Worm (Caenorhabditis elegans) whole organism, midembryonic: ENCODE data around the gene T20G5.13.
"Not testable (repeated sequence)": the region's sequence is repeated elsewhere in the genome, so short reads cannot be mapped to it uniquely, and the experiment has no call there.

Experiments used
- T22C8.4 ChIP-seq: fragments of 200-800 bp; sonication (Bioruptor generic); IDR thresholded peaks from 2 replicates; pipeline ENCODE4 v1.3.6; 2022; ENCODE audit warnings: missing genetic modification characterization, missing compliant biosample characterization
- cog-1 ChIP-seq: sonication (generic microtip); optimal IDR thresholded peaks from 2 replicates; lab custom pipeline; 2016; ENCODE audit warnings: missing genetic modification characterization, missing compliant biosample characterization
- flt-1 ChIP-seq: fragments of 200-800 bp; sonication (Bioruptor generic); IDR thresholded peaks from 2 replicates; pipeline ENCODE4 v1.3.6; 2022; ENCODE audit warnings: missing genetic modification characterization, missing compliant biosample characterization
- klf-2 ChIP-seq: fragments of 200-800 bp; sonication (Bioruptor generic); conservative IDR thresholded peaks from 2 replicates; pipeline ENCODE4 v1.3.6; 2022; ENCODE audit warnings: missing genetic modification reagents, missing genetic modification characterization, missing compliant biosample characterization
- med-1 ChIP-seq: sonication (generic microtip); optimal IDR thresholded peaks from 2 replicates; lab custom pipeline; 2017; ENCODE audit warnings: missing genetic modification characterization, mild to moderate bottlenecking, missing compliant biosample characterization, antibody characterized with exemption, missing genetic modification reagents; ENCODE audit not compliant: insufficient read depth
- ref-1 ChIP-seq: fragments of 200-800 bp; sonication (Bioruptor generic); conservative IDR thresholded peaks from 2 replicates; pipeline ENCODE4 v1.3.6; 2022; ENCODE audit warnings: missing genetic modification reagents, missing genetic modification characterization, missing compliant biosample characterization
- tab-1 ChIP-seq: fragments of 200-800 bp; sonication (Bioruptor generic); IDR thresholded peaks from 2 replicates; pipeline ENCODE4 v1.3.6; 2022; ENCODE audit warnings: missing genetic modification characterization, missing compliant biosample characterization
- ztf-23 ChIP-seq: fragments of 200-800 bp; sonication (Bioruptor generic); IDR thresholded peaks from 2 replicates; pipeline ENCODE4 v1.3.6; 2022; ENCODE audit warnings: missing genetic modification reagents, missing genetic modification characterization, missing compliant biosample characterization
- ztf-29 ChIP-seq: fragments of 200-800 bp; sonication (Bioruptor generic); IDR thresholded peaks from 2 replicates; pipeline ENCODE4 v1.3.6; 2022; ENCODE audit warnings: missing genetic modification reagents, missing genetic modification characterization, missing compliant biosample characterization

T20G5.13 gene

DNA sequence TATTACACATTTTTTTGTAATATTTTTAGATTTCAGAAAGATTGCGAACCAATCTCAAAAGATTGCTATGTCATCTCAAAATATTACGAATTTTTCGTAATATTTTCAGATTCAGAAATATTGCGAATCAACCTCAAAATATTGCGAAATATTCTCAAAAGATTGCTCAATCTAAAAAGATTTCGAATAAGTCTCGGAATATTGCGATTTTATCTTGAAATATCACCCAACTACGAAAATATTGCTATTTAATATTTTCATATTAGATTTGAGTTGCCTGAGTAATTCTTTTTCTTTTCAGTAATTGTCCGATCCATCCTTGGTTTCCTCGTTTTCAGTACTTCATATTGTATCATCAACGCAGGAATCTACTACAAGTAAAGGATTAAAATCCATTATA, 20.7 kb upstream of the T20G5.13 start, which contains the start of gene Y70G10A.4:
Gene Y70G10A.4, plus strand, starts transcription at position 301 of the 400 bp plus-strand sequence.
- not testable (repeated sequence) for TF ChIP-seq ztf-29, T22C8.4, klf-2 (GFP tag; lab: Robert Waterston, UW)

DNA sequence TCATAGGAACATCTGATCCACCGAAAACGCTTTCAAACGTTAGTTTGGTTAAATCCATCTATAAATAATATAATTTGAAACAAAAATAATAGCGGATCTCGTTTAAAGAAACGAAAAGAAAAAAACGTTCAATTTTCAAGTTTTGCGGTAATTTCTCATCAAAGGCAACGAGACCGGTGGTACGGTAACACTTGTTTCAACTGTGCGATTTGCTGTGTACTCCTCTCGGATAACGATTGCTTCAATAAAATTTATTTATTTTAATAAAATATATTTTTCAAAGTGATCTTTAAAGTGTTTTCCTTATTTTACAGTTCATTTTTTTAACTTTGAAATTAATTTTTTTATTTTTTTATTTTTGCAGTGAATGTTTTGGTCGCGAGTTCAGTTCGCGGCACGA, 17.5 kb upstream of the T20G5.13 start, which contains the start of the genes rde-4 and cox-14:
Gene rde-4, minus strand, starts transcription at position 60 of the 400 bp plus-strand sequence.
Gene cox-14, plus strand, starts transcription at position 356 of the 400 bp plus-strand sequence.
- TF ChIP-seq ztf-23 (GFP tag; lab: Robert Waterston, UW) = no peak
- TF ChIP-seq klf-2 (GFP tag; lab: Robert Waterston, UW) = no peak
- TF ChIP-seq T22C8.4 (GFP tag; lab: Robert Waterston, UW) = no peak
- no peak for TF ChIP-seq cog-1
- TF ChIP-seq ref-1 = no peak
- no peak for TF ChIP-seq flt-1 (GFP tag; lab: Robert Waterston, UW)
- TF ChIP-seq med-1 (GFP tag; lab: Kevin White, UChicago) = no peak
- no peak for TF ChIP-seq ztf-29 (GFP tag; lab: Robert Waterston, UW)
- no peak for TF ChIP-seq tab-1

DNA sequence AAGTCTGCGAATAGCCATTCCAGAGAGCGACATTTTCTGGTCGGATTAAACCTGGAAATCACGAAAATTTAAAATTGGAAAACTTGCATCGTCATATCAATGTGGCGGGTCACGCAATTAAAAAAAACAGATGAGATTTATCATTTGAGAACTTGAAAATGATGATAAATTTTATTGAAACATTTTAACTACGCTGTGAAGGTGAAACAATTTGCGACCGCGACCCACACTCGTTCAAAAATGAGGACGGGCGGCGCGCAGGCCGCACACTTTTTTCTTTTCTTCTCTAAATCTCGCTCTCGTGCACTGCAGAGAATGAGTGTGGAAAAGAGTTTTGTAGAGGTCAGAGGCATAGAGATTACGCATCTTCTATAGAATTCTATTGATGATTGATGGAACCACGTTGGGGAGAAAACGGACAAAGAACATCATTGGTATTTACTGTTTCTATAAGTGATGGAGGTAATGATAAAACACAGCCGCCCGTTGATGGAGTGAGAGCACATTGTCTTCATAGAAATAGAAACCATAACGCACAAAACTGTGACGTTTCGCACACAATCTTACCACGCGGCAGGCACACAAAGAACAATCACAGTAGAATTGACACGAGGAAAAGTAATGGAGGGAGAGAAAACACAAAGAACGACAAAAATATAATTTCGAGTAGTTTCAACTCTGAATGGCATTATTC, 15.6 kb upstream of the T20G5.13 start, which contains the start of gene cts-1:
Gene cts-1, minus strand, starts transcription at position 51 of the 694 bp plus-strand sequence.
- no peak for TF ChIP-seq ztf-29 (GFP tag; lab: Robert Waterston, UW)
- no peak for TF ChIP-seq ztf-23 (GFP tag; lab: Robert Waterston, UW)
- TF ChIP-seq klf-2 (GFP tag; lab: Robert Waterston, UW) = no peak
- TF ChIP-seq med-1 (GFP tag; lab: Kevin White, UChicago) = no peak
- TF ChIP-seq cog-1 = peak; percentile 19
- no peak for TF ChIP-seq flt-1 (GFP tag; lab: Robert Waterston, UW)

DNA sequence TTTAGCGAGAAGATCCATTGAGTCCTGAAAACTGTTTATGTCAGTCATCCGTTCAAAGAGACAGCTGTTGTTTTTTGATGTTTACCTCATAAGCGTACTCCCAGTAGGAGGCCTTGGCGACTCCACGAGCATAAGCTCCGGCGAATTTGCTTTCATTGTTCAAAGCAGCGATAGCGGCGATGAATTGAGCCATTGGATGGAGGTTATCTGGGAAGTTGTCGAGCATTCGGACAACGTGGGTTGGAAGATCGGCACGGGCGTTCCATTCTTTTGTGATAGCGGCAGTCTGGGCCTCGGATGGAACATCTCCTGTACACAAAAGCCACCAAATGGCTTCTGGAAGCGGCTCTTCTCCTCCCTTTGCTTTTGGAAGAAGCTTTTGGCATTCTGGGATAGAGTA, 14.7 kb upstream of the T20G5.13 start:
- no peak for TF ChIP-seq klf-2 (GFP tag; lab: Robert Waterston, UW)
- TF ChIP-seq T22C8.4 (GFP tag; lab: Robert Waterston, UW) = no peak
- TF ChIP-seq ref-1 = no peak
- no peak for TF ChIP-seq ztf-29 (GFP tag; lab: Robert Waterston, UW)
- TF ChIP-seq tab-1 = no peak
- TF ChIP-seq med-1 (GFP tag; lab: Kevin White, UChicago) = no peak
- no peak for TF ChIP-seq flt-1 (GFP tag; lab: Robert Waterston, UW)
- TF ChIP-seq cog-1 = no peak
- TF ChIP-seq ztf-23 (GFP tag; lab: Robert Waterston, UW) = no peak

DNA sequence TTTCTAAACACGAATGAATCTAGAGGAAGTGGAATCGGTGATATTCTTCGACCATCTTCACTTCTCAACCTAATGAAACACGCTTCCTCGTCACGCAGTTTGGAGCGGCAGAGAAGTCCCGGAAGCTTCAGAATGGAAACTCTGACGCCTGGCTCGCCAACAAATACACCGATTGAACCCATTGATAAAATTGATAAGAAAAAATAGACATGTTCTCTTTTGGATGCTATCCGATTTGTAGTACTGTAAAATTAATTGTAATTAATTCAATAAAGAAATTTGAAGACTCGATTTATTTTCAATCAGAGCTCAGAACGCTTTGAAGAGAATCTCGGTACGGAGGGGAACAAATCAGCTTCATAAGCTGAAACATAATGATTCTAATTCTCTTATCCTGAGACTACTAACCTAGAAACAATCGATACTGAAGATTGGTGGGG, 13.4 kb upstream of the T20G5.13 start:
- TF ChIP-seq T22C8.4 (GFP tag; lab: Robert Waterston, UW) (no peak), ztf-23 (GFP tag; lab: Robert Waterston, UW) (no peak), flt-1 (GFP tag; lab: Robert Waterston, UW) (no peak), ztf-29 (GFP tag; lab: Robert Waterston, UW) (no peak), klf-2 (GFP tag; lab: Robert Waterston, UW) (no peak), cog-1 (no peak), med-1 (GFP tag; lab: Kevin White, UChicago) (no peak), ref-1 (no peak)

DNA sequence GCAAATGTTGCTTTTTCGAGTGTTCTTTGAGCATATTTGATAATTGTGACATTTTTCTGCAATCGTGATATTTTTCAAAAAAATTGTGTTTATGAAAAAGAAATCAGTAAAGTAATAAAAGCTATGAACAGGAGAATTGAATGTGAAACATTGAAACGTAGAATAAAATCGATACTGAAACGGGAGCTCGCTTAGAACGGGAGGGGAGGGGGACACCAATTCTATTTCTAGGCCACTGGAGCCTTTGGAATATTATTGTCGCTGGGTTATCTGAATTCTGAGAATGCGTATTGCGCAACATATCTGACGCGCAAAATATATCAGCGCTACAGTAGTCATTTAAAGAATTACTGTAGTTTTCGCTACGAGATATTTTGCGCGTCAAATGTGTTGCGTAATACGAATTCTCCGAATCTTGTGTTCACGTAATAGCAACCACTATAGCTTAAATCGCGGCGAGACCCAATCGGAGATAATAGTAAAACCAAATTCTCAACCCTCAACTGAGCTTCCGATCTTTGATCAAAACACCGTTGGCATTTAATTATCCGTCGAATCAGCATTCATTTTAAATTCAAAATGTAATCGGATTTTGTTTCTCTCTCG, 10.9 kb upstream of the T20G5.13 start, which contains the start of the genes blos-1 and best-18:
Gene blos-1, minus strand, starts transcription at position 58 of the 606 bp plus-strand sequence.
Gene best-18, plus strand, starts transcription at position 508 of the 606 bp plus-strand sequence.
- TF ChIP-seq klf-2 (GFP tag; lab: Robert Waterston, UW) (no peak), ref-1 (no peak), T22C8.4 (GFP tag; lab: Robert Waterston, UW) (peak; percentile 51; the same call in 1 of the 2 replicates), flt-1 (GFP tag; lab: Robert Waterston, UW) (no peak), ztf-29 (GFP tag; lab: Robert Waterston, UW) (no peak), cog-1 (no peak), med-1 (GFP tag; lab: Kevin White, UChicago) (no peak), ztf-23 (GFP tag; lab: Robert Waterston, UW) (no peak), tab-1 (no peak)

DNA sequence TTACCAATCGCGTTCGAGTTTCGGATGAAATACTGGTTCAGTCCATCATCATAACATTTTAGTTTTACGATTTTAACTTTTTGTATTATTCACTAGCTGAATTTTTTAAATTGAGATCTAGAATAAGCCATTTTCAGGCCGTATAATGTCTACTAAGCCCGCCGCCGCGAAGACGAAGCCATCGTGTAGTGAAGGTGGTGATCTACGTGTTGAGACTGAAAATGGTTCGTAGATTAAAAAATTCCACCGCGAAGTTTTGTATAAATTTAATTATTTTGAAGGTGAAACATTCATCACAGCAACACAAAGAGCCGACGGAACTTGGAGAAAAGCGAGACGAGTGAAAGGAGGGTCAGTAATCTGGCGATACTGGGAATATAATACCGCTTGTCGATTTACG, 8.6 kb upstream of the T20G5.13 start, which contains the start of gene T20G5.9:
Gene T20G5.9, plus strand, starts transcription at position 138 of the 400 bp plus-strand sequence.
- TF ChIP-seq flt-1 (GFP tag; lab: Robert Waterston, UW) (0 out of 2 replicates have a peak, but pooled peaks have one; percentile 28), tab-1 (no peak), med-1 (GFP tag; lab: Kevin White, UChicago) (no peak), T22C8.4 (GFP tag; lab: Robert Waterston, UW) (no peak), ztf-23 (GFP tag; lab: Robert Waterston, UW) (no peak), ztf-29 (GFP tag; lab: Robert Waterston, UW) (no peak), ref-1 (no peak)

DNA sequence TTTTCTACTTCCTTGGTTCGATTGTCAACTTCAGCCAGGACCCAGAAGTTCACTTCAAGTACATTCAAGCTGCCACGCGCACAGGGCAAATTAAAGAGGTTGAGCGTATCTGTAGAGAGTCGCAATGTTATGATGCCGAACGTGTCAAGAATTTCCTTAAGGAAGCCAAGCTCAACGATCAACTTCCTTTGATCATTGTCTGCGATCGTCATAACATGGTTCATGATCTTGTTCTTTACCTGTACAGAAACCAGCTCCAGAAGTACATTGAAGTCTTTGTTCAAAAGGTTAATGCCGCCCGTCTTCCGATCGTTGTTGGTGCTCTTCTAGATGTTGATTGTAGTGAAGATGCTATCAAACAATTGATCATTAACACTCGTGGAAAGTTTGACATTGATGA, 5.2 kb upstream of the T20G5.13 start:
- TF ChIP-seq ztf-29 (GFP tag; lab: Robert Waterston, UW) = no peak
- TF ChIP-seq klf-2 (GFP tag; lab: Robert Waterston, UW) = no peak
